Worm (Caenorhabditis elegans) whole organism, L1 larva: ENCODE data around the gene dlst-1.

Source experiments
- aha-1 ChIP-seq: fragments of 150-350 bp; optimal IDR thresholded peaks from 2 replicates; lab custom pipeline; 2014; ENCODE audit warnings: missing biosample characterization, missing genetic modification characterization
- aly-2 ChIP-seq: fragments of 150-350 bp; optimal IDR thresholded peaks from 2 replicates; lab custom pipeline; 2014; ENCODE audit warnings: missing biosample characterization, missing genetic modification characterization
- blmp-1 ChIP-seq: fragments of 150-350 bp; optimal IDR thresholded peaks from 2 replicates; lab custom pipeline; 2014; ENCODE audit warnings: missing biosample characterization, missing genetic modification characterization
- ceh-63 ChIP-seq: fragments of 200-800 bp; sonication (Bioruptor generic); optimal IDR thresholded peaks from 2 replicates; lab custom pipeline; 2018; ENCODE audit warnings: mild to moderate bottlenecking, missing genetic modification characterization, missing compliant biosample characterization
- ceh-8 ChIP-seq: fragments of 200-800 bp; sonication (Bioruptor generic); optimal IDR thresholded peaks from 2 replicates; lab custom pipeline; 2018; ENCODE audit warnings: mild to moderate bottlenecking, missing genetic modification characterization, moderate library complexity, missing compliant biosample characterization
- ceh-82 ChIP-seq, 3 experiments: fragments of 150-350 bp in 1 of 3; sonication (generic microtip) in 2 of 3; optimal IDR thresholded peaks; 2 replicates each; lab custom pipeline; 2014 to 2017; ENCODE audit warnings: missing biosample characterization in 3 of 3, missing genetic modification characterization in 3 of 3
- ceh-88 ChIP-seq: fragments of 200-800 bp; sonication (Bioruptor generic); IDR thresholded peaks from 2 replicates; pipeline ENCODE4 v1.3.6; 2022; ENCODE audit warnings: missing genetic modification characterization, missing compliant biosample characterization
- dpl-1 ChIP-seq, 3 experiments: fragments of 150-350 bp in 2 of 3; sonication (generic microtip) in 1 of 3; optimal IDR thresholded peaks; 2 replicates each; lab custom pipeline; 2014 to 2017; ENCODE audit warnings: missing biosample characterization in 3 of 3, missing genetic modification characterization in 3 of 3, missing genetic modification reagents in 3 of 3
- efl-1 ChIP-seq, 4 experiments: fragments of 150-350 bp; optimal IDR thresholded peaks in 3 of 4; peaks in 1 of 4; 1 replicate in 1 of 4; 2 replicates in 3 of 4; lab custom pipeline; 2014; ENCODE audit warnings: missing biosample characterization in 2 of 4, missing genetic modification characterization in 2 of 4, missing genetic modification reagents in 2 of 4
- elt-2 ChIP-seq: sonication (generic microtip); optimal IDR thresholded peaks from 2 replicates; lab custom pipeline; 2016; ENCODE audit warnings: missing genetic modification characterization, mild to moderate bottlenecking, inconsistent platforms, missing compliant biosample characterization, missing genetic modification reagents
- fkh-10 ChIP-seq: sonication (generic microtip); optimal IDR thresholded peaks from 2 replicates; lab custom pipeline; 2017; ENCODE audit warnings: missing biosample characterization, missing genetic modification reagents, missing genetic modification characterization
- fkh-4 ChIP-seq: sonication (generic microtip); optimal IDR thresholded peaks from 2 replicates; lab custom pipeline; 2016; ENCODE audit warnings: missing compliant biosample characterization, missing genetic modification characterization, borderline replicate concordance
- fos-1 ChIP-seq: fragments of 150-350 bp; optimal IDR thresholded peaks from 2 replicates; lab custom pipeline; 2014; ENCODE audit warnings: missing biosample characterization, missing genetic modification characterization
- grh-1 ChIP-seq: fragments of 200-800 bp; sonication (Bioruptor generic); IDR thresholded peaks from 2 replicates; pipeline ENCODE4 v1.3.6; 2022; ENCODE audit warnings: missing genetic modification reagents, missing genetic modification characterization, missing compliant biosample characterization
- hlh-17 ChIP-seq: fragments of 200-800 bp; sonication (Bioruptor generic); optimal IDR thresholded peaks from 2 replicates; lab custom pipeline; 2018; ENCODE audit warnings: missing genetic modification characterization, mild to moderate bottlenecking, missing compliant biosample characterization, moderate library complexity, borderline replicate concordance
- hlh-4 ChIP-seq: sonication (generic microtip); optimal IDR thresholded peaks from 2 replicates; lab custom pipeline; 2016; ENCODE audit warnings: mild to moderate bottlenecking, missing genetic modification characterization, missing compliant biosample characterization
- hpl-2 ChIP-seq: fragments of 150-350 bp; optimal IDR thresholded peaks from 2 replicates; lab custom pipeline; 2014; ENCODE audit warnings: missing biosample characterization, missing genetic modification reagents, missing genetic modification characterization
- jun-1 ChIP-seq: fragments of 150-350 bp; optimal IDR thresholded peaks from 2 replicates; lab custom pipeline; 2014; ENCODE audit warnings: missing biosample characterization, missing genetic modification reagents, missing genetic modification characterization
- lin-15B ChIP-seq: fragments of 150-350 bp; sonication (generic microtip); optimal IDR thresholded peaks from 3 replicates; lab custom pipeline; 2014; ENCODE audit warnings: missing biosample characterization, missing genetic modification characterization
- lin-39 ChIP-seq: fragments of 150-350 bp; optimal IDR thresholded peaks from 2 replicates; lab custom pipeline; 2014; ENCODE audit warnings: missing biosample characterization, missing genetic modification reagents, missing genetic modification characterization
- mab-9 ChIP-seq: fragments of 200-800 bp; sonication (Bioruptor generic); IDR thresholded peaks from 2 replicates; pipeline ENCODE4 v1.3.6; 2022; ENCODE audit warnings: missing genetic modification reagents, missing genetic modification characterization, missing compliant biosample characterization
- mdl-1 ChIP-seq, 2 experiments: fragments of 150-350 bp; optimal IDR thresholded peaks; 2 replicates each; lab custom pipeline; 2014 to 2017; ENCODE audit warnings: missing biosample characterization in 2 of 2, missing genetic modification characterization in 2 of 2, inconsistent platforms in 1 of 2
- nhr-11 ChIP-seq: fragments of 150-350 bp; optimal IDR thresholded peaks from 2 replicates; lab custom pipeline; 2014; ENCODE audit warnings: missing biosample characterization, missing genetic modification characterization
- nhr-12 ChIP-seq: sonication (generic microtip); optimal IDR thresholded peaks from 2 replicates; lab custom pipeline; 2017; ENCODE audit warnings: missing biosample characterization, missing genetic modification characterization
- nhr-237 ChIP-seq: fragments of 150-350 bp; optimal IDR thresholded peaks from 2 replicates; lab custom pipeline; 2014; ENCODE audit warnings: missing biosample characterization, missing genetic modification characterization
- nhr-76 ChIP-seq: sonication (generic microtip); optimal IDR thresholded peaks from 2 replicates; lab custom pipeline; 2017; ENCODE audit warnings: missing biosample characterization, missing genetic modification characterization
- nhr-77 ChIP-seq: fragments of 150-350 bp; optimal IDR thresholded peaks from 2 replicates; lab custom pipeline; 2014; ENCODE audit warnings: missing biosample characterization, missing genetic modification characterization
- nhr-84 ChIP-seq: sonication (generic microtip); optimal IDR thresholded peaks from 2 replicates; lab custom pipeline; 2017; ENCODE audit warnings: missing biosample characterization, missing genetic modification characterization
- nhr-85 ChIP-seq: sonication (generic microtip); peaks from one replicate; lab custom pipeline; 2016; ENCODE audit warnings: missing genetic modification characterization, inconsistent platforms, missing compliant biosample characterization
- snpc-4 ChIP-seq: fragments of 150-350 bp; optimal IDR thresholded peaks from 2 replicates; lab custom pipeline; 2014; ENCODE audit warnings: missing biosample characterization, missing genetic modification characterization
- snu-23 ChIP-seq: sonication (generic microtip); optimal IDR thresholded peaks from 2 replicates; lab custom pipeline; 2016; ENCODE audit warnings: missing genetic modification characterization, missing compliant biosample characterization
- sptf-1 ChIP-seq: fragments of 150-350 bp; optimal IDR thresholded peaks from 2 replicates; lab custom pipeline; 2014; ENCODE audit warnings: missing biosample characterization, missing genetic modification characterization
- sup-37 ChIP-seq: fragments of 200-800 bp; sonication (Bioruptor generic); optimal IDR thresholded peaks from 2 replicates; lab custom pipeline; 2018; ENCODE audit warnings: mild to moderate bottlenecking, missing genetic modification characterization, missing compliant biosample characterization
- tbx-2 ChIP-seq: sonication (generic microtip); optimal IDR thresholded peaks from 2 replicates; lab custom pipeline; 2016; ENCODE audit warnings: missing genetic modification characterization, missing compliant biosample characterization
- unc-30 ChIP-seq: sonication (generic microtip); optimal IDR thresholded peaks from 2 replicates; lab custom pipeline; 2017; ENCODE audit warnings: missing biosample characterization, missing genetic modification characterization
- unc-86 ChIP-seq: sonication (generic microtip); optimal IDR thresholded peaks from 2 replicates; lab custom pipeline; 2016; ENCODE audit warnings: missing genetic modification characterization, missing compliant biosample characterization
- ztf-4 ChIP-seq: fragments of 150-350 bp; optimal IDR thresholded peaks from 2 replicates; lab custom pipeline; 2014; ENCODE audit warnings: missing biosample characterization, missing genetic modification characterization

Gene dlst-1

DNA sequence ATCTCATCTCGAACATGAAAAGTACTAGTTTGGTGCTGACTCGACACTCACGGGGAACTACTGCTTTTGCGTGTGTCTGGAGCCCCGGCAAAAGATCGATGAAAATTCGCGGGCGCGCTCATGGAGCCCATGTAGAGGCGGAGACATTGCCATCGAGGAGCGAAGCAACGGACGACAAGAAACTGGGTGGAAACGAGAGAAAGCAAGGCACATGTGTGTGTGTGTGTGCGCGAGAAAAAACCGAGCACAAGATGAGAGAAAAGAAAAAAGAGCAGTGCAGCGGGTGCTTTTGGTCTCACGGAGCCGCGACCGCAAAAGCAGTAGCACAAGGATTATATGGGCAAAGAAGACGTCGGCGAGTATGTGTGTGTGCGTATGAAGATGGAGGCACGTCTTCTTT is 50.1 kb downstream of the dlst-1 start (continued):
- TF ChIP-seq ceh-8 (GFP tag; lab: Kevin White, UChicago) = no peak
- TF ChIP-seq jun-1 (tag; lab: Kevin White, UChicago) = no peak
- TF ChIP-seq fos-1 (tag; lab: Kevin White, UChicago) = peak; percentile 30
- TF ChIP-seq lin-39 (tag; lab: Kevin White, UChicago) = no peak
- peak; percentile 72 for TF ChIP-seq fkh-10 (GFP tag; lab: Kevin White, UChicago)
- no peak for TF ChIP-seq hlh-4
- no peak for TF ChIP-seq ceh-88
- no peak for TF ChIP-seq ceh-63
- TF ChIP-seq hlh-17 (GFP tag; lab: Kevin White, UChicago) = no peak
- no peak for TF ChIP-seq sptf-1 (tag; lab: Kevin White, UChicago)
- peak in 1 of 2 experiments; percentile 30 for TF ChIP-seq efl-1 (optimal IDR thresholded peaks at IDR 0.05; lab: Kevin White, UChicago)
- peak in 1 of 2 experiments; percentile 3 for TF ChIP-seq efl-1 (GFP tag; optimal IDR thresholded peaks at IDR 0.05 in 1 of 2; lab: Kevin White, UChicago)
- no peak for TF ChIP-seq nhr-85
- no peak for TF ChIP-seq blmp-1 (tag; lab: Kevin White, UChicago)
- TF ChIP-seq mdl-1 (tag; optimal IDR thresholded peaks at IDR 0.05; lab: Kevin White, UChicago) = peak in 1 of 2 experiments; percentile 46
- no peak for TF ChIP-seq unc-30 (tag; lab: Kevin White, UChicago)
- no peak for TF ChIP-seq fkh-4
- TF ChIP-seq snpc-4 = peak; percentile 46
- no peak for TF ChIP-seq elt-2 (tag; lab: Kevin White, UChicago)
- TF ChIP-seq aha-1 = no peak
- peak in 1 of 3 experiments; percentile 41 for TF ChIP-seq dpl-1 (GFP tag; optimal IDR thresholded peaks at IDR 0.05; lab: Kevin White, UChicago)
- no peak for TF ChIP-seq lin-15B (tag; lab: Kevin White, UChicago)
- TF ChIP-seq nhr-84 = no peak
- no peak for TF ChIP-seq grh-1 (GFP tag; lab: Robert Waterston, UW)
- TF ChIP-seq hpl-2 = no peak
- no peak for TF ChIP-seq nhr-76 (tag; lab: Kevin White, UChicago)
- TF ChIP-seq tbx-2 (tag; lab: Kevin White, UChicago) = peak; percentile 53
- TF ChIP-seq nhr-12 = no peak
- peak; percentile 72 to 99 (median 91) for TF ChIP-seq ceh-82 (tag; optimal IDR thresholded peaks at IDR 0.05; lab: Kevin White, UChicago)
- TF ChIP-seq mab-9 = no peak
- TF ChIP-seq unc-86 = peak; percentile 57
- no peak for TF ChIP-seq nhr-77
- TF ChIP-seq sup-37 (GFP tag; lab: Kevin White, UChicago) = no peak
- no peak for TF ChIP-seq ztf-4 (tag; lab: Kevin White, UChicago)
- TF ChIP-seq nhr-237 (tag; lab: Kevin White, UChicago) = no peak
- TF ChIP-seq nhr-11 (tag; lab: Kevin White, UChicago) = no peak
- no peak for TF ChIP-seq aly-2 (tag; lab: Kevin White, UChicago)
- peak; percentile 43 for TF ChIP-seq snu-23 (GFP tag; lab: Kevin White, UChicago)

DNA sequence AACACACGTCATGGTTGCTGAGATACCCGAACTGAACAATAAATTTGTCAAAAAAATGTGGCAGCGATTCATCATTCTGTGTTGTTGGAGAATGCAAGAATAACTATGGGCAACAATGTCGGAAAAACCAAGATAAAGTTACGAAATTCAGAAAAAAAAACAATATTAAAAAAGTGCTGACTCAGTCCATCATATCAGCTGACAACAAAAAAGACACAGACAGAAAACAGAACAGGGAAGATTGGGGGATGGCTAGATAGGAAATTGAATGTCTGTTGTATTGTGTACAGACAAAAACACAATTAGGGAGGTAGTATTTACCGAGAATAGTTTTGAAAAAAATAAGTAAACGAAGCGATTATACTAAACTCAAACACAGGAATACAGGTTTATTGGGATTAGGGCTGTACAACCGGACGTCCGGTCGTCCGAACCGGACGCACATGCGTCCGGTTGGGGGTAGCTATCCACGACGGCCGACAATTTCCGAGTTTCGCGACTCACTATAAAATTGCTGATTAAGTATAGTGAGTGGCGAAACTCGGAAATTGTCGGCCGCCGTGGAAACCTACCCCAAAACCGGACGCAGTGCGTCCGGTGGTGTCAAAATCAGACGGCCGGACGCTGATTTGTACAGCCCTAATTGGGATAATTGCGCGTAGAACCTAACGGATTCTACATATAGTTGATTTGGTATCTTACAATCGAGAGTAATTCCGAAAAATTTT is 51.2 kb downstream of the dlst-1 start:
- TF ChIP-seq ceh-82 (tag; optimal IDR thresholded peaks at IDR 0.05; lab: Kevin White, UChicago) = peak in 1 of 3 experiments; percentile 10
- peak; percentile 56 for TF ChIP-seq snpc-4
- TF ChIP-seq aly-2 (tag; lab: Kevin White, UChicago) = no peak
